Fruit fly (Drosophila melanogaster): ENCODE measurements around the gene CG8560.

- no peak for TF ChIP-seq EcR (GFP tag; optimal IDR thresholded peaks at IDR 0.05)
- no peak for TF ChIP-seq CG32121 (GFP tag; IDR thresholded peaks at IDR 0.05)
- no peak for TF ChIP-seq CG8159 (tag; optimal IDR thresholded peaks at IDR 0.05)
- TF ChIP-seq Pif1B (GFP tag; optimal IDR thresholded peaks at IDR 0.05) = no peak
- TF ChIP-seq CG4496 (GFP tag; IDR thresholded peaks at IDR 0.05) = no peak
- no peak for TF ChIP-seq CG17806 (tag; optimal IDR thresholded peaks at IDR 0.05)
- TF ChIP-seq CG12605 (GFP tag; IDR thresholded peaks at IDR 0.05) = no peak
- TF ChIP-seq CG13204 (GFP tag; optimal IDR thresholded peaks at IDR 0.05) = no peak
Observed at dm6 chr3L:7387814-7388213, 16.2 kb downstream of the CG8560 start, which contains the start of gene CG8564.

Data from whole organism, pupa.